Worm (Caenorhabditis elegans): ENCODE data around the gene C04E6.8.

- TF ChIP-seq ceh-63 (GFP tag; optimal IDR thresholded peaks at IDR 0.05), result no peak
- no peak for TF ChIP-seq mdl-1 (tag; optimal IDR thresholded peaks at IDR 0.05)
- no peak for TF ChIP-seq aha-1 (tag; optimal IDR thresholded peaks at IDR 0.05)
- no peak for TF ChIP-seq ama-1 (optimal IDR thresholded peaks at IDR 0.05)
- no peak for TF ChIP-seq lir-3 (tag; optimal IDR thresholded peaks at IDR 0.05; ENCODE audit: poor library complexity)
- no peak for TF ChIP-seq tlp-1 (tag; optimal IDR thresholded peaks at IDR 0.05)
- no peak for TF ChIP-seq fkh-8 (tag; optimal IDR thresholded peaks at IDR 0.05)
- no peak for TF ChIP-seq aly-2 (tag; optimal IDR thresholded peaks at IDR 0.05)
- no peak for TF ChIP-seq nhr-237 (tag; optimal IDR thresholded peaks at IDR 0.05)
- TF ChIP-seq unc-62 (GFP tag; optimal IDR thresholded peaks at IDR 0.05), result no peak
- TF ChIP-seq ceh-82 (tag; optimal IDR thresholded peaks at IDR 0.05), result no peak
- no peak for TF ChIP-seq lin-13 (GFP tag; optimal IDR thresholded peaks at IDR 0.05)
These were observed 50.1 kb downstream of the C04E6.8 start, which contains the start of gene srh-76 for ce11 chrV:5833531-5833930.
